Worm (Caenorhabditis elegans): ENCODE measurements around the gene lap-1.

DNA sequence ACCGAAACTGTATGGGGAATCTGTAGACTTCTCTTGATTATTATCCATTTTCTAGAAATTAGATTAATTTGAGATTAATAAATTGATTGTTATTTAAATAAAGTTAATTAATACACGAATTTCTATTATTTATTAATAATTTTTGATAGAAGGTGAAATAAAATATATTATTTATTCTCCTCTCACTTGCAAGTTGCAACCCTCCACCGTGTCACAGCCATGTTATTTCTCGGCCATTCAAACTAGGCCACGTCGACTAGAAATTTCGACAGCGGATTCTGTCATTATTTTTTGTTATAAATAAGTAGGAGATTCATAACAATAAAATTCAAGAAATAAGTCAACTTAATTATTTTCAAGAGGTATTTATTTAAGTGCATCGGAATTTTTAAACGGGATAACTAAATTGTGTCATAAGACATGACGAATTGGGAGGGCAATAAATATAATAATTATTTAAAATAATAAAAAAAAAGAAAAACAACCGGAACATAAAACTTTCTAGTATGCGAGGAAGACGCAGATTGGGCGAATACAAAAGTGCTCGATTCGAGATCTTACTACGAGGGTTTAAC, 41.9 kb upstream of the lap-1 start, which contains the start of gene ufbp-1:
- no peak for TF ChIP-seq dmd-8 (GFP tag; IDR thresholded peaks at IDR 0.05)
- no peak for TF ChIP-seq ceh-20 (GFP tag; IDR thresholded peaks at IDR 0.05)
- TF ChIP-seq zfp-2 (tag; optimal IDR thresholded peaks at IDR 0.05), result no peak
- TF ChIP-seq jun-1 (tag; optimal IDR thresholded peaks at IDR 0.05), result no peak
- no peak for TF ChIP-seq unc-62 (GFP tag; optimal IDR thresholded peaks at IDR 0.05 in 1 of 2)
- no peak for TF ChIP-seq unc-62 (tag; optimal IDR thresholded peaks at IDR 0.05)
- TF ChIP-seq snpc-4 (tag; optimal IDR thresholded peaks at IDR 0.05), result no peak
- TF ChIP-seq T20F7.1 (GFP tag; optimal IDR thresholded peaks at IDR 0.05), result peak; percentile 87
- no peak for TF ChIP-seq F26F4.8 (GFP tag; conservative IDR thresholded peaks at IDR 0.05)
- TF ChIP-seq lsy-2 (tag; optimal IDR thresholded peaks at IDR 0.05), result peak in 1 of 2 experiments; percentile 93
- no peak for TF ChIP-seq mdl-1 (tag; optimal IDR thresholded peaks at IDR 0.05)
- no peak for TF ChIP-seq fos-1 (tag; optimal IDR thresholded peaks at IDR 0.05)
- TF ChIP-seq ceh-82 (tag; optimal IDR thresholded peaks at IDR 0.05), result no peak
- no peak for TF ChIP-seq pqm-1 (tag; optimal IDR thresholded peaks at IDR 0.05)
- no peak for TF ChIP-seq nhr-25 (tag; optimal IDR thresholded peaks at IDR 0.05; ENCODE audit: borderline replicate concordance, insufficient read depth)
